Worm (Caenorhabditis elegans): ENCODE data around the gene F43D2.7.

DNA sequence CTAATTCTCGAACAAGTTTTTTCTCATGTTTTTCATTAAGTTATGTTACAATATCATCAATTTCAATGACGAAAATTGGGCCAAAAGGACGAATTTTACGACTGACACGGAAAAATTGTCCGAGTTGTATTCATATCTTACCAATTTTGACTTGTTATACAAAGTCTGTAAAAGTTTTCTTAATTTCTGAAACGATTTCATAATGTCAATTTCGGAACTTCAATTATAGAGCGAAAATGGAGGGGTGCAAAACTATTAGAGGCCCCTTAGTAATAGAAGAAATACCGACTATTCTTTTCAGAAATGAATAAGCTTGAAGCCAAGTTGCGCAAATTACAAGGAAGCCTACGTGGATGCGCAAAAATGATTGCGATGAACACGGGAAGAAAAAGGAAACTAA, 8.4 kb downstream of the F43D2.7 start, which contains the start of gene F43D2.3:
- no peak for TF ChIP-seq Y48G9A.11 (GFP tag; IDR thresholded peaks at IDR 0.05)
- TF ChIP-seq dpl-1 (GFP tag; optimal IDR thresholded peaks at IDR 0.05): no peak
- TF ChIP-seq aly-2 (tag; optimal IDR thresholded peaks at IDR 0.05): no peak
- TF ChIP-seq nhr-10 (tag; optimal IDR thresholded peaks at IDR 0.05): no peak
- TF ChIP-seq set-16 (GFP tag; IDR thresholded peaks at IDR 0.05): no peak

Measured in whole organism, L4 larva.